Fruit fly (Drosophila melanogaster) whole organism, embryonic: Measurements from ENCODE around the gene CG4896.

Experiments used
- Blimp-1 ChIP-seq: fragments of 200-800 bp; sonication (Bioruptor generic); optimal IDR thresholded peaks from 3 replicates; lab custom pipeline; 2018; ENCODE audit warnings: missing biosample characterization, missing genetic modification characterization, mild to moderate bottlenecking, moderate library complexity, missing genetic modification reagents
- CG10979 ChIP-seq: fragments of 200-800 bp; sonication (Bioruptor generic); optimal IDR thresholded peaks from 2 replicates; lab custom pipeline; 2018; ENCODE audit warnings: missing biosample characterization, mild to moderate bottlenecking, missing genetic modification characterization, moderate library complexity
- CG11085 ChIP-seq: fragments of 200-800 bp; sonication (Bioruptor generic); IDR thresholded peaks from 2 replicates; pipeline ENCODE4 v1.3.6; 2022; ENCODE audit warnings: missing biosample characterization, missing genetic modification characterization
- CG11504 ChIP-seq: fragments of 200-800 bp; sonication (Bioruptor generic); optimal IDR thresholded peaks from 3 replicates; lab custom pipeline; 2019; ENCODE audit warnings: missing biosample characterization, mild to moderate bottlenecking, missing genetic modification characterization, moderate library complexity
- CG11695 ChIP-seq: fragments of 200-800 bp; sonication (Bioruptor generic); IDR thresholded peaks from 3 replicates; pipeline ENCODE4 v1.3.6; 2022; ENCODE audit warnings: missing biosample characterization, missing genetic modification characterization
- CG13296 ChIP-seq: fragments of 200-800 bp; sonication (Bioruptor generic); optimal IDR thresholded peaks from 3 replicates; lab custom pipeline; 2018; ENCODE audit warnings: missing biosample characterization, mild to moderate bottlenecking, missing genetic modification characterization
- CG14860 ChIP-seq: fragments of 200-800 bp; sonication (Bioruptor generic); IDR thresholded peaks from 3 replicates; pipeline ENCODE4 v1.3.6; 2022; ENCODE audit warnings: missing biosample characterization, missing genetic modification characterization; ENCODE audit not compliant: partially characterized antibody
- CG16863 ChIP-seq: fragments of 200-800 bp; sonication (Bioruptor generic); optimal IDR thresholded peaks from 3 replicates; lab custom pipeline; 2016; ENCODE audit warnings: missing biosample characterization, missing genetic modification characterization
- CG17328 ChIP-seq: fragments of 200-800 bp; sonication (Bioruptor generic); IDR thresholded peaks from 2 replicates; pipeline ENCODE4 v1.3.6; 2022; ENCODE audit warnings: missing biosample characterization, missing genetic modification characterization
- CG18262 ChIP-seq: fragments of 200-800 bp; optimal IDR thresholded peaks from 3 replicates; lab custom pipeline; 2019; ENCODE audit warnings: missing biosample characterization, mild to moderate bottlenecking, missing genetic modification characterization, moderate library complexity
- CG2129 ChIP-seq: fragments of 200-800 bp; sonication (Bioruptor generic); IDR thresholded peaks from 2 replicates; pipeline ENCODE4 v1.3.6; 2022; ENCODE audit warnings: missing biosample characterization, missing genetic modification characterization; ENCODE audit not compliant: partially characterized antibody
- CG30431 ChIP-seq: fragments of 200-800 bp; sonication (Bioruptor generic); optimal IDR thresholded peaks from 2 replicates; lab custom pipeline; 2017; ENCODE audit warnings: missing biosample characterization, missing genetic modification characterization
- CG31441 ChIP-seq: fragments of 200-800 bp; sonication (Bioruptor generic); IDR thresholded peaks from 2 replicates; pipeline ENCODE4 v1.3.6; 2022; ENCODE audit warnings: missing biosample characterization, missing genetic modification characterization
- CG32532 ChIP-seq: fragments of 200-800 bp; sonication (Bioruptor generic); IDR thresholded peaks from 2 replicates; pipeline ENCODE4 v1.3.6; 2022; ENCODE audit warnings: missing biosample characterization, missing genetic modification characterization
- CG3726 ChIP-seq: fragments of 200-800 bp; sonication (Bioruptor generic); IDR thresholded peaks from 3 replicates; pipeline ENCODE4, ENCODE4 v1.3.6; 2022; ENCODE audit warnings: missing biosample characterization, missing genetic modification characterization
- CG9876 ChIP-seq: fragments of 200-800 bp; sonication (Bioruptor generic); optimal IDR thresholded peaks from 2 replicates; lab custom pipeline; 2016; ENCODE audit warnings: missing biosample characterization, missing genetic modification characterization
- CHES-1-like ChIP-seq: fragments of 200-800 bp; sonication (Bioruptor generic); optimal IDR thresholded peaks from 2 replicates; lab custom pipeline; 2016; ENCODE audit warnings: missing biosample characterization, missing genetic modification characterization
- CoRest ChIP-seq: fragments of 200-800 bp; sonication (Bioruptor generic); optimal IDR thresholded peaks from 3 replicates; lab custom pipeline; 2018; ENCODE audit warnings: missing biosample characterization, mild to moderate bottlenecking, missing genetic modification characterization, moderate library complexity
- Dll ChIP-seq: fragments of 200-800 bp; sonication (Bioruptor generic); IDR thresholded peaks from 4 replicates; pipeline ENCODE4 v1.3.6; 2022; ENCODE audit warnings: missing biosample characterization, missing genetic modification characterization; ENCODE audit not compliant: partially characterized antibody
- Hey ChIP-seq: fragments of 200-800 bp; sonication (Bioruptor generic); optimal IDR thresholded peaks from 3 replicates; lab custom pipeline; 2018; ENCODE audit warnings: missing biosample characterization, mild to moderate bottlenecking, missing genetic modification characterization
- Max ChIP-seq: fragments of 200-800 bp; sonication (Bioruptor generic); optimal IDR thresholded peaks from 2 replicates; lab custom pipeline; 2016; ENCODE audit warnings: missing biosample characterization, mild to moderate bottlenecking, missing genetic modification characterization
- Mes4 ChIP-seq: fragments of 200-800 bp; sonication (Bioruptor generic); optimal IDR thresholded peaks from 2 replicates; lab custom pipeline; 2016; ENCODE audit warnings: missing biosample characterization, missing genetic modification characterization
- NC2α ChIP-seq: fragments of 200-800 bp; sonication (Bioruptor generic); optimal IDR thresholded peaks from 2 replicates; lab custom pipeline; 2016; ENCODE audit warnings: missing biosample characterization, missing genetic modification characterization
- Nf-YC ChIP-seq: fragments of 200-800 bp; optimal IDR thresholded peaks from 3 replicates; lab custom pipeline; 2019; ENCODE audit warnings: missing biosample characterization, mild to moderate bottlenecking, missing genetic modification characterization, moderate library complexity
- Optix ChIP-seq: fragments of 200-800 bp; sonication (Bioruptor generic); IDR thresholded peaks from 3 replicates; pipeline ENCODE4 v1.3.6; 2022; ENCODE audit warnings: missing biosample characterization, missing genetic modification characterization
- Ptx1 ChIP-seq: fragments of 200-800 bp; sonication (Bioruptor generic); IDR thresholded peaks from 2 replicates; pipeline ENCODE4 v1.3.6; 2022; ENCODE audit warnings: missing biosample characterization, missing genetic modification characterization
- Rx ChIP-seq: fragments of 200-800 bp; sonication (Bioruptor generic); IDR thresholded peaks from 2 replicates; pipeline ENCODE4 v1.3.6; 2022; ENCODE audit warnings: missing biosample characterization, missing genetic modification characterization
- Spps ChIP-seq: fragments of 200-800 bp; sonication (Bioruptor generic); optimal IDR thresholded peaks from 2 replicates; lab custom pipeline; 2018; ENCODE audit warnings: missing biosample characterization, mild to moderate bottlenecking, missing genetic modification characterization
- Sry-β ChIP-seq: fragments of 200-800 bp; sonication (Bioruptor generic); optimal IDR thresholded peaks from 2 replicates; lab custom pipeline; 2018; ENCODE audit warnings: missing biosample characterization, mild to moderate bottlenecking, missing genetic modification characterization, moderate library complexity
- Vsx1 ChIP-seq: fragments of 200-800 bp; sonication (Bioruptor generic); optimal IDR thresholded peaks from 2 replicates; lab custom pipeline; 2017; ENCODE audit warnings: missing biosample characterization, mild to moderate bottlenecking, missing genetic modification characterization, missing genetic modification reagents
- ac ChIP-seq: fragments of 200-800 bp; sonication (Bioruptor generic); optimal IDR thresholded peaks from 3 replicates; lab custom pipeline; 2017; ENCODE audit warnings: missing biosample characterization, mild to moderate bottlenecking, missing genetic modification characterization
- amos ChIP-seq: fragments of 200-800 bp; sonication (Bioruptor generic); IDR thresholded peaks from 2 replicates; pipeline ENCODE4 v1.3.6; 2022; ENCODE audit warnings: missing biosample characterization, missing genetic modification characterization; ENCODE audit not compliant: partially characterized antibody
- ash1 ChIP-seq: fragments of 200-800 bp; sonication (Bioruptor generic); optimal IDR thresholded peaks from 2 replicates; lab custom pipeline; 2018; ENCODE audit warnings: missing biosample characterization, mild to moderate bottlenecking, missing genetic modification characterization
- caup ChIP-seq: fragments of 200-800 bp; sonication (Bioruptor generic); optimal IDR thresholded peaks from 3 replicates; lab custom pipeline; 2017; ENCODE audit warnings: missing biosample characterization, mild to moderate bottlenecking, missing genetic modification characterization, moderate library complexity; ENCODE audit not compliant: severe bottlenecking
- dmrt11E ChIP-seq: fragments of 200-800 bp; sonication (Bioruptor generic); optimal IDR thresholded peaks from 3 replicates; lab custom pipeline; 2018; ENCODE audit warnings: missing biosample characterization, mild to moderate bottlenecking, missing genetic modification characterization, moderate library complexity
- gcm2 ChIP-seq: fragments of 200-800 bp; sonication (Bioruptor generic); optimal IDR thresholded peaks from 2 replicates; lab custom pipeline; 2016; ENCODE audit warnings: missing biosample characterization, missing genetic modification characterization
- gem ChIP-seq: fragments of 200-800 bp; sonication (Bioruptor generic); optimal IDR thresholded peaks from 2 replicates; lab custom pipeline; 2019; ENCODE audit warnings: missing biosample characterization, mild to moderate bottlenecking, missing genetic modification characterization, moderate library complexity
- hbn ChIP-seq: fragments of 200-800 bp; sonication (Bioruptor generic); IDR thresholded peaks from 2 replicates; pipeline ENCODE4 v1.3.6; 2022; ENCODE audit warnings: missing biosample characterization, missing genetic modification characterization; ENCODE audit not compliant: partially characterized antibody
- inv ChIP-seq: fragments of 200-800 bp; sonication (Bioruptor generic); IDR thresholded peaks from 2 replicates; pipeline ENCODE4 v1.3.6; 2022; ENCODE audit warnings: missing biosample characterization, missing genetic modification characterization; ENCODE audit not compliant: partially characterized antibody
- jing ChIP-seq: fragments of 200-800 bp; sonication (Bioruptor generic); optimal IDR thresholded peaks from 2 replicates; lab custom pipeline; 2018; ENCODE audit warnings: missing biosample characterization, mild to moderate bottlenecking, missing genetic modification characterization
- knrl ChIP-seq: fragments of 200-800 bp; sonication (Bioruptor generic); IDR thresholded peaks from 3 replicates; pipeline ENCODE4 v1.3.6; 2022; ENCODE audit warnings: missing biosample characterization, missing genetic modification characterization; ENCODE audit not compliant: partially characterized antibody
- mirr ChIP-seq: fragments of 200-800 bp; sonication (Bioruptor generic); optimal IDR thresholded peaks from 3 replicates; lab custom pipeline; 2018; ENCODE audit warnings: missing biosample characterization, mild to moderate bottlenecking, missing genetic modification characterization
- pan ChIP-seq, 4 experiments: fragments of >200 bp in 3 of 4; fragments of 200-800 bp in 1 of 4; sonication (Bioruptor generic) in 1 of 4; optimal IDR thresholded peaks in 3 of 4; IDR thresholded peaks in 1 of 4; 2 replicates each; pipeline versions ENCODE4 v1.3.6 to Lab custom; 2017 to 2022; ENCODE audit warnings: missing biosample characterization in 2 of 4, missing genetic modification characterization in 2 of 4, mixed read lengths in 1 of 4
- sens-2 ChIP-seq: fragments of 200-800 bp; sonication (Bioruptor generic); IDR thresholded peaks from 2 replicates; pipeline ENCODE4 v1.3.6; 2022; ENCODE audit warnings: missing biosample characterization, missing genetic modification characterization
- slbo ChIP-seq: fragments of 200-800 bp; sonication (Bioruptor generic); IDR thresholded peaks from 2 replicates; pipeline ENCODE4 v1.3.6; 2022; ENCODE audit warnings: missing biosample characterization, missing genetic modification characterization
- wor ChIP-seq: fragments of 200-800 bp; sonication (Bioruptor generic); IDR thresholded peaks from 2 replicates; pipeline ENCODE4 v1.3.6; 2022; ENCODE audit warnings: missing biosample characterization, missing genetic modification characterization

CG4896 gene

dm6 chr2L:1185642-1186497 lies 8.4 kb downstream of the CG4896 start, which contains the start of gene CG5001 (continued):
- peak; percentile 63 for TF ChIP-seq mirr (GFP tag; lab: Kevin White, UChicago)
- peak; percentile 89 for TF ChIP-seq CoRest (tag; lab: Kevin White, UChicago)
- peak; percentile 94 for TF ChIP-seq slbo (GFP tag; lab: Robert Waterston, UW)
- peak; percentile 84 for TF ChIP-seq CG10979
- TF ChIP-seq CHES-1-like = peak; percentile 68
- TF ChIP-seq knrl (GFP tag; lab: Robert Waterston, UW) = no peak
- TF ChIP-seq Max (GFP tag; lab: Kevin White, UChicago) = peak; percentile 70
- no peak for TF ChIP-seq ac (GFP tag; lab: Kevin White, UChicago)
- peak; percentile 23; the same call in 1 of the 3 replicates for TF ChIP-seq CG14860 (GFP tag; lab: Robert Waterston, UW)
- TF ChIP-seq CG32532 (GFP tag; lab: Robert Waterston, UW) = peak; percentile 95
- TF ChIP-seq jing (GFP tag; lab: Kevin White, UChicago) = no peak
- no peak for TF ChIP-seq Hey
- peak; percentile 82 for TF ChIP-seq Nf-YC
- peak; percentile 86 for TF ChIP-seq CG11695
- peak; percentile 58 for TF ChIP-seq dmrt11E (tag; lab: Kevin White, UChicago)
- peak; percentile 94 for TF ChIP-seq gem
- peak; percentile 90 for TF ChIP-seq CG18262 (tag; lab: Kevin White, UChicago)
- TF ChIP-seq pan (optimal IDR thresholded peaks at IDR 0.05; lab: Kevin White, UChicago) = no peak
- peak in 1 of 2 experiments; percentile 91 for TF ChIP-seq pan (GFP tag; optimal IDR thresholded peaks at IDR 0.05 in 1 of 2, IDR thresholded peaks at IDR 0.05 in 1 of 2)
- TF ChIP-seq Spps = peak; percentile 73
- TF ChIP-seq CG2129 = no peak
- peak; percentile 88 for TF ChIP-seq CG13296
- peak; percentile 51; the same call in 1 of the 2 replicates for TF ChIP-seq wor
- TF ChIP-seq Dll = peak; percentile 36; the same call in 1 of the 4 replicates
- peak; percentile 77 for TF ChIP-seq gcm2 (GFP tag; lab: Kevin White, UChicago)
- TF ChIP-seq CG17328 = peak; percentile 86
- peak; percentile 40; the same call in 1 of the 2 replicates for TF ChIP-seq amos (GFP tag; lab: Robert Waterston, UW)
- no peak for TF ChIP-seq CG11504 (tag; lab: Kevin White, UChicago)
- TF ChIP-seq Ptx1 = peak; percentile 91
- peak; percentile 24; the same call in 1 of the 2 replicates for TF ChIP-seq inv (GFP tag; lab: Robert Waterston, UW)
- peak; percentile 39 for TF ChIP-seq ash1 (GFP tag; lab: Kevin White, UChicago)
- peak; percentile 58 for TF ChIP-seq Mes4 (GFP tag; lab: Kevin White, UChicago)
- no peak for TF ChIP-seq Sry-β (GFP tag; lab: Kevin White, UChicago)
- no peak for TF ChIP-seq hbn (GFP tag; lab: Robert Waterston, UW)
- peak; percentile 73 for TF ChIP-seq caup (GFP tag; lab: Kevin White, UChicago)
- peak; percentile 19 for TF ChIP-seq CG9876 (GFP tag; lab: Kevin White, UChicago)
- peak; percentile 92 for TF ChIP-seq Blimp-1 (GFP tag; lab: Kevin White, UChicago)
- peak; percentile 7; the same call in 1 of the 3 replicates for TF ChIP-seq Optix (GFP tag; lab: Robert Waterston, UW)
- 0 out of 2 replicates have a peak, but pooled peaks have one; percentile 8 for TF ChIP-seq sens-2
- TF ChIP-seq CG16863 = peak; percentile 60
- peak; percentile 39 for TF ChIP-seq CG30431 (GFP tag; lab: Kevin White, UChicago)
- TF ChIP-seq Vsx1 (GFP tag; lab: Kevin White, UChicago) = no peak
- no peak for TF ChIP-seq Rx (GFP tag; lab: Robert Waterston, UW)
- no peak for TF ChIP-seq NC2α (GFP tag; lab: Kevin White, UChicago)
- peak; percentile 59; the same call in 1 of the 2 replicates for TF ChIP-seq CG11085 (GFP tag; lab: Robert Waterston, UW)
- TF ChIP-seq CG3726 = peak; percentile 64; the same call in 2 of the 3 replicates
- no peak; the same call in 1 of the 2 replicates for TF ChIP-seq CG31441 (GFP tag; lab: Robert Waterston, UW)
